Fruit fly (Drosophila melanogaster): ENCODE results near the gene CG42792.

The CG42792 gene

dm6 chr2L:15908496-15909276, 43.4 kb upstream of the CG42792 start:
- TF ChIP-seq Hr4 (GFP tag; optimal IDR thresholded peaks at IDR 0.05) (no peak), CG6792 (GFP tag; optimal IDR thresholded peaks at IDR 0.05) (no peak), Ets21C (GFP tag; optimal IDR thresholded peaks at IDR 0.05) (no peak), Met (GFP tag; optimal IDR thresholded peaks at IDR 0.05) (peak; percentile 35), CG9139 (GFP tag; optimal IDR thresholded peaks at IDR 0.05) (no peak), esn (GFP tag; optimal IDR thresholded peaks at IDR 0.05) (no peak), CG32006 (GFP tag; optimal IDR thresholded peaks at IDR 0.05) (no peak), Blimp-1 (GFP tag; optimal IDR thresholded peaks at IDR 0.05) (peak; percentile 99), CG6276 (GFP tag; optimal IDR thresholded peaks at IDR 0.05) (no peak), fd59A (GFP tag; optimal IDR thresholded peaks at IDR 0.05) (no peak), Ets96B (tag; optimal IDR thresholded peaks at IDR 0.05) (no peak), CG8319 (GFP tag; optimal IDR thresholded peaks at IDR 0.05) (no peak), dsx (GFP tag; optimal IDR thresholded peaks at IDR 0.05; ENCODE audit: poor library complexity, severe bottlenecking) (no peak), CG10631 (GFP tag; optimal IDR thresholded peaks at IDR 0.05) (peak; percentile 5), topi (GFP tag; optimal IDR thresholded peaks at IDR 0.05) (peak; percentile 3), net (GFP tag; optimal IDR thresholded peaks at IDR 0.05) (no peak), OdsH (GFP tag; optimal IDR thresholded peaks at IDR 0.05) (no peak), svp (GFP tag) (peak; percentile 98), Smox (GFP tag; optimal IDR thresholded peaks at IDR 0.05) (no peak), Hr39 (GFP tag; optimal IDR thresholded peaks at IDR 0.05) (no peak), pdm3 (GFP tag; optimal IDR thresholded peaks at IDR 0.05) (no peak), CG10669 (GFP tag; optimal IDR thresholded peaks at IDR 0.05) (no peak), Sox14 (GFP tag; optimal IDR thresholded peaks at IDR 0.05) (no peak), CG6163 (GFP tag; IDR thresholded peaks at IDR 0.05) (peak; percentile 44; the same call in 1 of the 3 replicates), CG16779 (tag; optimal IDR thresholded peaks at IDR 0.05) (no peak), Sox15 (GFP tag; optimal IDR thresholded peaks at IDR 0.05) (no peak), CG6808 (GFP tag; optimal IDR thresholded peaks at IDR 0.05) (no peak), CG8119 (GFP tag; IDR thresholded peaks at IDR 0.05) (no peak), CG1621 (tag; optimal IDR thresholded peaks at IDR 0.05) (no peak), salr (GFP tag; optimal IDR thresholded peaks at IDR 0.05) (no peak), Lpt (GFP tag; optimal IDR thresholded peaks at IDR 0.05) (no peak), CG4318 (GFP tag; optimal IDR thresholded peaks at IDR 0.05) (no peak), CG34406 (GFP tag; optimal IDR thresholded peaks at IDR 0.05) (peak; percentile 51), vri (GFP tag; optimal IDR thresholded peaks at IDR 0.05) (peak; percentile 89), Eip75B (GFP tag; optimal IDR thresholded peaks at IDR 0.05) (peak; percentile 92), CG6854 (GFP tag; optimal IDR thresholded peaks at IDR 0.05) (peak; percentile 82), fd85E (GFP tag; optimal IDR thresholded peaks at IDR 0.05) (no peak), CG11762 (GFP tag; optimal IDR thresholded peaks at IDR 0.05; ENCODE audit: insufficient read depth) (no peak), Gug (GFP tag; IDR thresholded peaks at IDR 0.05) (no peak), CG3919 (GFP tag; optimal IDR thresholded peaks at IDR 0.05) (no peak), Eip78C (GFP tag) (peak; percentile 17), CG11294 (GFP tag; IDR thresholded peaks at IDR 0.05) (no peak), CG7368 (GFP tag; optimal IDR thresholded peaks at IDR 0.05) (no peak), cyc (GFP tag; optimal IDR thresholded peaks at IDR 0.05) (no peak), fkh (GFP tag; optimal IDR thresholded peaks at IDR 0.05) (peak; percentile 96), acj6 (GFP tag; optimal IDR thresholded peaks at IDR 0.05) (peak; percentile 17), ss (GFP tag; optimal IDR thresholded peaks at IDR 0.05) (no peak), CG11902 (GFP tag; optimal IDR thresholded peaks at IDR 0.05) (no peak), lz (GFP tag; optimal IDR thresholded peaks at IDR 0.05) (no peak), CG15336 (GFP tag; IDR thresholded peaks at IDR 0.05) (no peak), Sox102F (GFP tag; optimal IDR thresholded peaks at IDR 0.05) (peak; percentile 48)
